Worm (Caenorhabditis elegans): Measurements from ENCODE around the gene egl-2.

egl-2 gene

ce11 chrV:1299232-1299631, at the start of gene egl-2:
Gene egl-2, minus strand, starts transcription at chrV:1299332.
- no peak for TF ChIP-seq scrt-1 (GFP tag; IDR thresholded peaks at IDR 0.05)
- TF ChIP-seq tbx-11 (GFP tag; IDR thresholded peaks at IDR 0.05) = no peak
- TF ChIP-seq ceh-13 (GFP tag; optimal IDR thresholded peaks at IDR 0.05) = no peak
- no peak for TF ChIP-seq aly-1 (tag; optimal IDR thresholded peaks at IDR 0.05)
- TF ChIP-seq ets-7 (tag; optimal IDR thresholded peaks at IDR 0.05) = no peak
- no peak for TF ChIP-seq hmg-4 (GFP tag; optimal IDR thresholded peaks at IDR 0.05)
- TF ChIP-seq ceh-36 (tag; optimal IDR thresholded peaks at IDR 0.05) = no peak
- no peak for TF ChIP-seq sea-1 (GFP tag; conservative IDR thresholded peaks at IDR 0.05)

- TF ChIP-seq sea-1 (GFP tag; conservative IDR thresholded peaks at IDR 0.05) = no peak
- TF ChIP-seq scrt-1 (GFP tag; IDR thresholded peaks at IDR 0.05) = no peak
- TF ChIP-seq hmbx-1 (tag; optimal IDR thresholded peaks at IDR 0.05) = no peak
- TF ChIP-seq hnd-1 (tag; optimal IDR thresholded peaks at IDR 0.05) = no peak
- TF ChIP-seq tbx-37 (GFP tag; conservative IDR thresholded peaks at IDR 0.05) = no peak
- TF ChIP-seq flt-1 (GFP tag; IDR thresholded peaks at IDR 0.05) = no peak
- no peak for TF ChIP-seq tra-4 (tag; optimal IDR thresholded peaks at IDR 0.05)
- no peak for TF ChIP-seq hmg-4 (GFP tag; optimal IDR thresholded peaks at IDR 0.05)
- TF ChIP-seq tbx-11 (GFP tag; IDR thresholded peaks at IDR 0.05) = no peak
- no peak for TF ChIP-seq ama-1 (optimal IDR thresholded peaks at IDR 0.05)
- TF ChIP-seq B0310.2 (tag; optimal IDR thresholded peaks at IDR 0.05) = no peak
- no peak for TF ChIP-seq aly-1 (tag; optimal IDR thresholded peaks at IDR 0.05)
Measured at ce11 chrV:1342712-1343111, 43.6 kb upstream of the egl-2 start.

DNA sequence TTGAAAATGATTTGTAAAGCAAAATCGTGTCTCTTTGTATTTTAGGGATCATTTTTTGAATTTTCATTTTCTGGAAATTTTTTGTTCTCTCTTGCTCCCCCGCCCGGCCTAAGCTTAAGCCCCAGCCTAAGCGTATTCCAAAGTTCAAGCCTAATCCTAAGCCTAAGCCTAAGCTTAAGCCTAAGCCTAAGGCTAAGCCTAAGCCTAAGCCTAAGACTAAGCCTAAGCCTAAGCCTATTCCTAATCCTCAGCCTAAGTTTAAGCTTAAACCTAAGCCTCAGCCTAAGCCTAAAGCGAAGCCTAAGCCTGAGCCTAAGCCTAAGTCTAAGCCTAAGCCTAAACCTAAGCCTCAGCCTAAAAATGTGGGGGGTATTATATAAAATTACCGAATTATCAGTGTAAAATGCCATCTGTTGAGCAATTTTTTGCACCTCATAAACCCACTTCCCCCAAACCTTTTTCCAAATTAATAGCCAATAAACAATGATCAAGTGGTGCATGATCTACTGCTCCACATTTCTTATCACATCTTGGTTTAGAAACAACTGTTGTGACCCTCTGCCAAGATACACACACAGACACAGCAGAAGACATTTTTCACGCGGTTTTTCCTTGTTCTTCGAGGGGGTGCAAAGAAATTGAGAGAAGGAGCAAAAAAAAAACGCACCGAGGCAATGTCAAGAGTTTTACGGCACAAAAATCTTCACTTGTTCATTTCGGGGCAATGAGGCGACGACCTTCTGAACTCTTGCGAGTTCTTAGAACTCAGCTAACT, 42.3 kb upstream of the egl-2 start:
- TF ChIP-seq hnd-1 (tag; optimal IDR thresholded peaks at IDR 0.05) (no peak), ceh-36 (tag; optimal IDR thresholded peaks at IDR 0.05) (peak; percentile 92)

DNA sequence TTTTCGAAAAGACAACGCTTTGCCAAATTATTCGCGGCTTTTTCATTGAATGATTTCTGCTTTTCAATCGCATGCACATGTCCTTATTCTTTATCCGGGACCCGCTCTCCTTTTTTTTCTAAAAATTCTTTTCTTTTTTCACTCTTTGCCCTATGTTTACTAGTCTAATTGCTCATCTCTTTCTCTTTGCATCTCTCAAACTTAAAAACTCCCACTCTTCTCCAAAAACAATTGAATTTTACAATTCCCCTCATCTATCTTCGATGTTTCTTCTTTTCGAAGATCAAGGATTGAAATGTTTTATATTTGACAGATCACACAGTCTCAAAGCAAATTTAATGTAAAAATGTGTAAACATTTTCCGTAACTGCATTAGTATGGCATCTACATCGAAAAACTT, 38.6 kb upstream of the egl-2 start:
- TF ChIP-seq ceh-13 (GFP tag; optimal IDR thresholded peaks at IDR 0.05) = no peak
- TF ChIP-seq flt-1 (GFP tag; IDR thresholded peaks at IDR 0.05) = no peak
- no peak for TF ChIP-seq scrt-1 (GFP tag; IDR thresholded peaks at IDR 0.05)
- no peak for TF ChIP-seq ceh-36 (tag; optimal IDR thresholded peaks at IDR 0.05)
- TF ChIP-seq sea-1 (GFP tag; conservative IDR thresholded peaks at IDR 0.05) = no peak
- TF ChIP-seq tra-4 (tag; optimal IDR thresholded peaks at IDR 0.05) = no peak
- no peak for TF ChIP-seq aly-1 (tag; optimal IDR thresholded peaks at IDR 0.05)
- no peak for TF ChIP-seq ama-1 (optimal IDR thresholded peaks at IDR 0.05)
- TF ChIP-seq F13C5.2 (tag; optimal IDR thresholded peaks at IDR 0.05) = no peak
- no peak for TF ChIP-seq tbx-37 (GFP tag; conservative IDR thresholded peaks at IDR 0.05)
- TF ChIP-seq pes-1 (GFP tag; IDR thresholded peaks at IDR 0.05) = no peak
- no peak for TF ChIP-seq hmbx-1 (tag; optimal IDR thresholded peaks at IDR 0.05)
- TF ChIP-seq hnd-1 (tag; optimal IDR thresholded peaks at IDR 0.05) = no peak
- no peak for TF ChIP-seq ets-7 (tag; optimal IDR thresholded peaks at IDR 0.05)
- no peak for TF ChIP-seq hmg-4 (GFP tag; optimal IDR thresholded peaks at IDR 0.05)
- no peak for TF ChIP-seq tbx-11 (GFP tag; IDR thresholded peaks at IDR 0.05)
- no peak for TF ChIP-seq B0310.2 (tag; optimal IDR thresholded peaks at IDR 0.05)

ce11 chrV:1335896-1336295, 36.8 kb upstream of the egl-2 start:
- TF ChIP-seq flt-1 (GFP tag; IDR thresholded peaks at IDR 0.05) (no peak), ama-1 (optimal IDR thresholded peaks at IDR 0.05) (no peak), ets-7 (tag; optimal IDR thresholded peaks at IDR 0.05) (no peak), tbx-11 (GFP tag; IDR thresholded peaks at IDR 0.05) (no peak), B0310.2 (tag; optimal IDR thresholded peaks at IDR 0.05) (no peak), aly-1 (tag; optimal IDR thresholded peaks at IDR 0.05) (no peak)

DNA sequence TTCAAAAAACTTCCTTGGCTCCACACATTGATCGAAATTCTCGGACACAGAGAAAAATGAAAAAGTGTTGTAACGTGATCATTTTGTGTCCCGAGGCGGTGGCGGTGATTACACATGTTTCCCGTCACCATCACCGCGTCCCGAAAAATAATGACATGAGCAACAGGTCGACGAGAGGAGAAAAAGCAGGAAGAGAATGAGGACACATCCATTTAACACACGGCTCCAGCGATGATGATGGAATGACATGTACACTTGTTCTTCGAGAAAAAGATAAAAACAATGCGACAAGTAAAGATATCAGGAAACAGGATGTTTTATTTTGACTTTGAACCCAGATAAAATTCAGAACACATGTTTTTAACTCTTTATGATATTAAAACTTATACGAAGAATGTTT, 28.2 kb upstream of the egl-2 start:
- no peak for TF ChIP-seq B0310.2 (tag; optimal IDR thresholded peaks at IDR 0.05)
- TF ChIP-seq hmbx-1 (tag; optimal IDR thresholded peaks at IDR 0.05) = no peak
- TF ChIP-seq F13C5.2 (tag; optimal IDR thresholded peaks at IDR 0.05) = no peak
- TF ChIP-seq sea-1 (GFP tag; conservative IDR thresholded peaks at IDR 0.05) = no peak
- TF ChIP-seq ceh-36 (tag; optimal IDR thresholded peaks at IDR 0.05) = no peak
- no peak for TF ChIP-seq flt-1 (GFP tag; IDR thresholded peaks at IDR 0.05)
- no peak for TF ChIP-seq tra-4 (tag; optimal IDR thresholded peaks at IDR 0.05)
- no peak for TF ChIP-seq tbx-37 (GFP tag; conservative IDR thresholded peaks at IDR 0.05)
- no peak for TF ChIP-seq scrt-1 (GFP tag; IDR thresholded peaks at IDR 0.05)
- TF ChIP-seq ama-1 (optimal IDR thresholded peaks at IDR 0.05) = no peak
- TF ChIP-seq pes-1 (GFP tag; IDR thresholded peaks at IDR 0.05) = no peak
- no peak for TF ChIP-seq hnd-1 (tag; optimal IDR thresholded peaks at IDR 0.05)
- no peak for TF ChIP-seq ets-7 (tag; optimal IDR thresholded peaks at IDR 0.05)

ce11 chrV:1326067-1326466, 26.9 kb upstream of the egl-2 start:
- TF ChIP-seq tbx-37 (GFP tag; conservative IDR thresholded peaks at IDR 0.05) (no peak), sea-1 (GFP tag; conservative IDR thresholded peaks at IDR 0.05) (no peak), hnd-1 (tag; optimal IDR thresholded peaks at IDR 0.05) (no peak), B0310.2 (tag; optimal IDR thresholded peaks at IDR 0.05) (no peak), tbx-11 (GFP tag; IDR thresholded peaks at IDR 0.05) (no peak), hmg-4 (GFP tag; optimal IDR thresholded peaks at IDR 0.05) (no peak), hmbx-1 (tag; optimal IDR thresholded peaks at IDR 0.05) (no peak), tra-4 (tag; optimal IDR thresholded peaks at IDR 0.05) (no peak), scrt-1 (GFP tag; IDR thresholded peaks at IDR 0.05) (no peak), aly-1 (tag; optimal IDR thresholded peaks at IDR 0.05) (no peak), ama-1 (optimal IDR thresholded peaks at IDR 0.05) (no peak), flt-1 (GFP tag; IDR thresholded peaks at IDR 0.05) (no peak), ceh-13 (GFP tag; optimal IDR thresholded peaks at IDR 0.05) (no peak), ets-7 (tag; optimal IDR thresholded peaks at IDR 0.05) (no peak), ceh-36 (tag; optimal IDR thresholded peaks at IDR 0.05) (no peak), pes-1 (GFP tag; IDR thresholded peaks at IDR 0.05) (no peak), F13C5.2 (tag; optimal IDR thresholded peaks at IDR 0.05) (no peak)

DNA sequence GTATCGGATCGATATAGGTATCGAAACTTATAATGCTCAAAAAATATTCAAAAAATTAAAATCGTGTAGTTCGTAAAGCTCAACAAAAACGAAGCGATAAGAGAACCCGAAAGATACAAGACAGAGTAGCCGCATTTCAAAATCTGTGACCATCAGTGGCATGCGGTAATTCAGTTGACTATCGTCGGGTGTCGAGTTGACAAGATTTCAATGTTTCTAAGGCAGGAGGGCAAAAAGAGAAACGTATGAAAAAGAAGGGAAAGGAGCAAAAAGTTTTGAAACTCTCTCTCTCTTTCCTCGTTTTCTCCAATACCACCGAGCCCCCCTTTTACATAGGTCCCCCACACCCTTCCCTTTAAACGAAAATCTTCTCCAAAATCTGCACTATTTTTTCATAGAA, 22.6 kb upstream of the egl-2 start:
- TF ChIP-seq sea-1 (GFP tag; conservative IDR thresholded peaks at IDR 0.05) = no peak
- TF ChIP-seq flt-1 (GFP tag; IDR thresholded peaks at IDR 0.05) = no peak
- TF ChIP-seq aly-1 (tag; optimal IDR thresholded peaks at IDR 0.05) = no peak
- no peak for TF ChIP-seq hmg-4 (GFP tag; optimal IDR thresholded peaks at IDR 0.05)
- no peak for TF ChIP-seq tbx-37 (GFP tag; conservative IDR thresholded peaks at IDR 0.05)
- no peak for TF ChIP-seq ama-1 (optimal IDR thresholded peaks at IDR 0.05)
- TF ChIP-seq ceh-13 (GFP tag; optimal IDR thresholded peaks at IDR 0.05) = no peak
- no peak for TF ChIP-seq scrt-1 (GFP tag; IDR thresholded peaks at IDR 0.05)
- TF ChIP-seq hmbx-1 (tag; optimal IDR thresholded peaks at IDR 0.05) = no peak
- TF ChIP-seq hnd-1 (tag; optimal IDR thresholded peaks at IDR 0.05) = no peak
- no peak for TF ChIP-seq ceh-36 (tag; optimal IDR thresholded peaks at IDR 0.05)
- no peak for TF ChIP-seq pes-1 (GFP tag; IDR thresholded peaks at IDR 0.05)
- no peak for TF ChIP-seq tra-4 (tag; optimal IDR thresholded peaks at IDR 0.05)
- TF ChIP-seq ets-7 (tag; optimal IDR thresholded peaks at IDR 0.05) = no peak
- TF ChIP-seq B0310.2 (tag; optimal IDR thresholded peaks at IDR 0.05) = no peak
- TF ChIP-seq F13C5.2 (tag; optimal IDR thresholded peaks at IDR 0.05) = no peak
- no peak for TF ChIP-seq tbx-11 (GFP tag; IDR thresholded peaks at IDR 0.05)

Data from whole organism, early embryonic.